Fruit fly (Drosophila melanogaster): ENCODE results near the gene CG4593.
A peak's percentile ranks its signal among the peaks of the same experiment; 100 is the strongest.

Gene CG4593

dm6 chrX:7008102-7009087, 5.3 kb upstream of the CG4593 start (continued):
- peak; percentile 65 for TF ChIP-seq spab (GFP tag; optimal IDR thresholded peaks at IDR 0.05)
- TF ChIP-seq CG6792 (GFP tag; optimal IDR thresholded peaks at IDR 0.05) = peak; percentile 53
- TF ChIP-seq Sox14 (GFP tag; optimal IDR thresholded peaks at IDR 0.05) = peak; percentile 64
- TF ChIP-seq Hr4 (GFP tag; optimal IDR thresholded peaks at IDR 0.05) = peak; percentile 76
- TF ChIP-seq Lpt (GFP tag; optimal IDR thresholded peaks at IDR 0.05) = peak; percentile 61
- peak; percentile 73 for TF ChIP-seq CG32006 (GFP tag; optimal IDR thresholded peaks at IDR 0.05)
- TF ChIP-seq Gug (GFP tag; IDR thresholded peaks at IDR 0.05) = peak; percentile 61
- TF ChIP-seq Ets96B (tag; optimal IDR thresholded peaks at IDR 0.05) = peak; percentile 82
- TF ChIP-seq pdm3 (GFP tag; optimal IDR thresholded peaks at IDR 0.05) = peak; percentile 75
- TF ChIP-seq CG15336 (GFP tag; IDR thresholded peaks at IDR 0.05) = peak; percentile 81
- TF ChIP-seq fd85E (GFP tag; optimal IDR thresholded peaks at IDR 0.05) = no peak

- TF ChIP-seq esn (GFP tag; optimal IDR thresholded peaks at IDR 0.05) = peak; percentile 93
- TF ChIP-seq OdsH (GFP tag; optimal IDR thresholded peaks at IDR 0.05) = peak; percentile 91
- peak; percentile 92 for TF ChIP-seq pdm3 (GFP tag; optimal IDR thresholded peaks at IDR 0.05)
- TF ChIP-seq acj6 (GFP tag; optimal IDR thresholded peaks at IDR 0.05) = peak; percentile 91
- TF ChIP-seq Eip78C (GFP tag) = peak; percentile 95
- TF ChIP-seq lz (GFP tag; optimal IDR thresholded peaks at IDR 0.05) = peak; percentile 93
- peak; percentile 50 for TF ChIP-seq spab (GFP tag; optimal IDR thresholded peaks at IDR 0.05)
- TF ChIP-seq CG6792 (GFP tag; optimal IDR thresholded peaks at IDR 0.05) = peak; percentile 84
- TF ChIP-seq topi (GFP tag; optimal IDR thresholded peaks at IDR 0.05) = peak; percentile 87
- peak; percentile 34 for TF ChIP-seq CG11762 (GFP tag; optimal IDR thresholded peaks at IDR 0.05; ENCODE audit: insufficient read depth)
- peak; percentile 87 for TF ChIP-seq cyc (GFP tag; optimal IDR thresholded peaks at IDR 0.05)
- peak; percentile 96 for TF ChIP-seq CG3032 (tag; optimal IDR thresholded peaks at IDR 0.05)
- TF ChIP-seq CG8319 (GFP tag; optimal IDR thresholded peaks at IDR 0.05) = peak; percentile 63
- peak; percentile 76 for TF ChIP-seq CG10669 (GFP tag; optimal IDR thresholded peaks at IDR 0.05)
- peak; percentile 85 for TF ChIP-seq Sox102F (GFP tag; optimal IDR thresholded peaks at IDR 0.05)
- peak; percentile 68 for TF ChIP-seq CG7368 (GFP tag; optimal IDR thresholded peaks at IDR 0.05)
- TF ChIP-seq Gug (GFP tag; IDR thresholded peaks at IDR 0.05) = peak; percentile 55; the same call in 1 of the 2 replicates
- peak; percentile 78 for TF ChIP-seq CG32006 (GFP tag; optimal IDR thresholded peaks at IDR 0.05)
- peak; percentile 90 for TF ChIP-seq CG10631 (GFP tag; optimal IDR thresholded peaks at IDR 0.05)
- peak; percentile 74 for TF ChIP-seq CG15336 (GFP tag; IDR thresholded peaks at IDR 0.05)
- peak; percentile 74 for TF ChIP-seq Lpt (GFP tag; optimal IDR thresholded peaks at IDR 0.05)
- peak; percentile 84 for TF ChIP-seq CG8632 (GFP tag; optimal IDR thresholded peaks at IDR 0.05)
- peak; percentile 74 for TF ChIP-seq dsx (GFP tag; optimal IDR thresholded peaks at IDR 0.05; ENCODE audit: poor library complexity, severe bottlenecking)
- TF ChIP-seq Sox14 (GFP tag; optimal IDR thresholded peaks at IDR 0.05) = peak; percentile 90
- peak; percentile 80 for TF ChIP-seq Eip93F (GFP tag; optimal IDR thresholded peaks at IDR 0.05)
- peak; percentile 91 for TF ChIP-seq Hr39 (GFP tag; optimal IDR thresholded peaks at IDR 0.05)
- TF ChIP-seq CG11902 (GFP tag; optimal IDR thresholded peaks at IDR 0.05) = peak; percentile 68
- TF ChIP-seq CG6163 (GFP tag; IDR thresholded peaks at IDR 0.05) = peak; percentile 87
- peak; percentile 79 for TF ChIP-seq CG8119 (GFP tag; IDR thresholded peaks at IDR 0.05)
- TF ChIP-seq Met (GFP tag; optimal IDR thresholded peaks at IDR 0.05) = peak; percentile 88
- peak; percentile 50 for TF ChIP-seq CG6276 (GFP tag; optimal IDR thresholded peaks at IDR 0.05)
- TF ChIP-seq CG9139 (GFP tag; optimal IDR thresholded peaks at IDR 0.05) = peak; percentile 51
- TF ChIP-seq Eip75B (GFP tag; optimal IDR thresholded peaks at IDR 0.05) = peak; percentile 85
- peak; percentile 72 for TF ChIP-seq CG6808 (GFP tag; optimal IDR thresholded peaks at IDR 0.05)
- peak; percentile 80 for TF ChIP-seq eg (GFP tag; IDR thresholded peaks at IDR 0.05)
- TF ChIP-seq Smox (GFP tag; optimal IDR thresholded peaks at IDR 0.05) = peak; percentile 91
- peak; percentile 84 for TF ChIP-seq CG3919 (GFP tag; optimal IDR thresholded peaks at IDR 0.05)
- TF ChIP-seq Ets96B (tag; optimal IDR thresholded peaks at IDR 0.05) = peak; percentile 72
- peak; percentile 80 for TF ChIP-seq Sox15 (GFP tag; optimal IDR thresholded peaks at IDR 0.05)
- peak; percentile 48 for TF ChIP-seq Hr38 (GFP tag; optimal IDR thresholded peaks at IDR 0.05)
- TF ChIP-seq svp (GFP tag) = peak; percentile 97
- peak; percentile 87 for TF ChIP-seq vri (GFP tag; optimal IDR thresholded peaks at IDR 0.05)
- TF ChIP-seq fd85E (GFP tag; optimal IDR thresholded peaks at IDR 0.05) = no peak
- peak; percentile 66 for TF ChIP-seq fd59A (GFP tag; optimal IDR thresholded peaks at IDR 0.05)
Observed at dm6 chrX:7011063-7011743, 2.5 kb upstream of the CG4593 start, which contains the start of the genes cm, sloth1 and sloth2. Gene cm, minus strand, starts transcription at chrX:7011145. Gene sloth1, plus strand, starts transcription at chrX:7011357. Gene sloth2, plus strand, starts transcription at chrX:7011357.

Data from whole organism, prepupa.